Fruit fly (Drosophila melanogaster) whole organism, prepupa: Measurements from ENCODE around the gene Mur29B.

Source experiments
- Blimp-1 ChIP-seq: fragments of 200-800 bp; sonication (Bioruptor generic); optimal IDR thresholded peaks from 3 replicates; lab custom pipeline; 2017; ENCODE audit warnings: missing biosample characterization, missing genetic modification characterization, mild to moderate bottlenecking, moderate library complexity, missing genetic modification reagents
- CG10631 ChIP-seq: fragments of 200-800 bp; sonication (Bioruptor generic); optimal IDR thresholded peaks from 2 replicates; lab custom pipeline; 2016; ENCODE audit warnings: missing biosample characterization, missing genetic modification characterization
- CG10669 ChIP-seq: fragments of 200-800 bp; sonication (Bioruptor generic); optimal IDR thresholded peaks from 3 replicates; lab custom pipeline; 2018; ENCODE audit warnings: missing biosample characterization, mild to moderate bottlenecking, missing genetic modification characterization, moderate library complexity
- CG11294 ChIP-seq: fragments of 200-800 bp; sonication (Bioruptor generic); IDR thresholded peaks from 2 replicates; pipeline ENCODE4 v1.3.6; 2022; ENCODE audit warnings: missing biosample characterization, missing genetic modification characterization
- CG11762 ChIP-seq: fragments of 200-800 bp; sonication (Bioruptor generic); optimal IDR thresholded peaks from 3 replicates; lab custom pipeline; 2016; ENCODE audit warnings: missing biosample characterization, missing genetic modification characterization; ENCODE audit not compliant: insufficient read depth
- CG15336 ChIP-seq: fragments of 200-800 bp; sonication (Bioruptor generic); IDR thresholded peaks from 2 replicates; pipeline ENCODE4 v1.3.6; 2022; ENCODE audit warnings: missing biosample characterization, missing genetic modification characterization
- CG3032 ChIP-seq: fragments of 200-800 bp; optimal IDR thresholded peaks from 2 replicates; lab custom pipeline; 2019; ENCODE audit warnings: missing biosample characterization, mild to moderate bottlenecking, missing genetic modification characterization, moderate library complexity
- CG32006 ChIP-seq: fragments of 200-800 bp; sonication (Bioruptor generic); optimal IDR thresholded peaks from 3 replicates; lab custom pipeline; 2017; ENCODE audit warnings: missing biosample characterization, mild to moderate bottlenecking, missing genetic modification characterization
- CG3919 ChIP-seq: fragments of 200-800 bp; sonication (Bioruptor generic); optimal IDR thresholded peaks from 3 replicates; lab custom pipeline; 2016; ENCODE audit warnings: missing biosample characterization, missing genetic modification characterization
- CG6163 ChIP-seq: fragments of 200-800 bp; sonication (Bioruptor generic); IDR thresholded peaks from 3 replicates; pipeline ENCODE4 v1.3.6; 2022; ENCODE audit warnings: missing biosample characterization, missing genetic modification characterization
- CG6276 ChIP-seq: fragments of 200-800 bp; sonication (Bioruptor generic); optimal IDR thresholded peaks from 2 replicates; lab custom pipeline; 2017; ENCODE audit warnings: missing biosample characterization, mild to moderate bottlenecking, missing genetic modification characterization
- CG6808 ChIP-seq: fragments of 200-800 bp; sonication (Bioruptor generic); optimal IDR thresholded peaks from 3 replicates; lab custom pipeline; 2017; ENCODE audit warnings: missing biosample characterization, missing genetic modification characterization, mild to moderate bottlenecking, moderate library complexity, missing genetic modification reagents
- CG6854 ChIP-seq: fragments of 200-800 bp; sonication (Bioruptor generic); optimal IDR thresholded peaks from 2 replicates; lab custom pipeline; 2017; ENCODE audit warnings: missing biosample characterization, mild to moderate bottlenecking, missing genetic modification characterization
- CG7368 ChIP-seq: fragments of 200-800 bp; sonication (Bioruptor generic); optimal IDR thresholded peaks from 3 replicates; lab custom pipeline; 2016; ENCODE audit warnings: missing biosample characterization, missing genetic modification characterization
- CG8119 ChIP-seq: fragments of 200-800 bp; sonication (Bioruptor generic); IDR thresholded peaks from 3 replicates; pipeline ENCODE4 v1.3.6; 2022; ENCODE audit warnings: missing biosample characterization, missing genetic modification characterization
- CG8319 ChIP-seq: fragments of 200-800 bp; sonication (Bioruptor generic); optimal IDR thresholded peaks from 3 replicates; lab custom pipeline; 2016; ENCODE audit warnings: missing biosample characterization, missing genetic modification characterization
- CG8632 ChIP-seq: fragments of 200-800 bp; sonication (Bioruptor generic); optimal IDR thresholded peaks from 3 replicates; lab custom pipeline; 2016; ENCODE audit warnings: missing biosample characterization, missing genetic modification characterization
- CG9139 ChIP-seq: fragments of 200-800 bp; sonication (Bioruptor generic); optimal IDR thresholded peaks from 3 replicates; lab custom pipeline; 2017; ENCODE audit warnings: missing biosample characterization, mild to moderate bottlenecking, missing genetic modification characterization
- Eip75B ChIP-seq: fragments of 200-800 bp; sonication (Bioruptor generic); optimal IDR thresholded peaks from 3 replicates; lab custom pipeline; 2016; ENCODE audit warnings: missing biosample characterization, missing genetic modification characterization
- Eip78C ChIP-seq: fragments of 200-800 bp; sonication (Bioruptor generic); peaks from one replicate; lab custom pipeline; 2016; ENCODE audit warnings: missing biosample characterization, missing genetic modification characterization
- Eip93F ChIP-seq: fragments of 200-800 bp; sonication (Bioruptor generic); optimal IDR thresholded peaks from 2 replicates; lab custom pipeline; 2016; ENCODE audit warnings: missing biosample characterization, mild to moderate bottlenecking, missing genetic modification characterization
- Gug ChIP-seq: fragments of 200-800 bp; sonication (Bioruptor generic); IDR thresholded peaks from 2 replicates; pipeline ENCODE4 v1.3.6; 2022; ENCODE audit warnings: missing biosample characterization, missing genetic modification characterization
- Hr38 ChIP-seq: sonication (Bioruptor generic); optimal IDR thresholded peaks from 2 replicates; lab custom pipeline; 2016; ENCODE audit warnings: missing biosample characterization, missing genetic modification characterization
- Hr39 ChIP-seq: fragments of 200-800 bp; sonication (Bioruptor generic); optimal IDR thresholded peaks from 2 replicates; lab custom pipeline; 2016; ENCODE audit warnings: missing biosample characterization, missing genetic modification characterization
- Hr4 ChIP-seq: fragments of 200-800 bp; sonication (Bioruptor generic); optimal IDR thresholded peaks from 3 replicates; lab custom pipeline; 2016; ENCODE audit warnings: missing biosample characterization, missing genetic modification characterization
- Lpt ChIP-seq: fragments of 200-800 bp; sonication (Bioruptor generic); optimal IDR thresholded peaks from 3 replicates; lab custom pipeline; 2016; ENCODE audit warnings: missing biosample characterization, missing genetic modification characterization
- Sox102F ChIP-seq: fragments of 200-800 bp; sonication (Bioruptor generic); optimal IDR thresholded peaks from 2 replicates; lab custom pipeline; 2016; ENCODE audit warnings: missing biosample characterization, mild to moderate bottlenecking, missing genetic modification characterization
- Sox15 ChIP-seq: fragments of 200-800 bp; sonication (Bioruptor generic); optimal IDR thresholded peaks from 3 replicates; lab custom pipeline; 2016; ENCODE audit warnings: missing biosample characterization, missing genetic modification characterization
- achi ChIP-seq: fragments of 200-800 bp; sonication (Bioruptor generic); optimal IDR thresholded peaks from 3 replicates; lab custom pipeline; 2016; ENCODE audit warnings: missing biosample characterization, missing genetic modification characterization
- acj6 ChIP-seq: fragments of 200-800 bp; sonication (Bioruptor generic); optimal IDR thresholded peaks from 3 replicates; lab custom pipeline; 2016; ENCODE audit warnings: missing biosample characterization, missing genetic modification characterization
- cyc ChIP-seq: fragments of 200-800 bp; sonication (Bioruptor generic); optimal IDR thresholded peaks from 3 replicates; lab custom pipeline; 2016; ENCODE audit warnings: missing biosample characterization, missing genetic modification characterization
- dsx ChIP-seq: fragments of 200-800 bp; optimal IDR thresholded peaks from 3 replicates; lab custom pipeline; 2019; ENCODE audit warnings: missing biosample characterization, mild to moderate bottlenecking, missing genetic modification characterization, moderate library complexity; ENCODE audit not compliant: poor library complexity, severe bottlenecking
- eg ChIP-seq: fragments of 200-800 bp; sonication (Bioruptor generic); IDR thresholded peaks from 3 replicates; pipeline ENCODE4 v1.3.6; 2022; ENCODE audit warnings: missing biosample characterization, missing genetic modification characterization
- esn ChIP-seq: fragments of 200-800 bp; sonication (Bioruptor generic); optimal IDR thresholded peaks from 2 replicates; lab custom pipeline; 2016; ENCODE audit warnings: missing biosample characterization, mild to moderate bottlenecking, missing genetic modification characterization, moderate library complexity
- fd59A ChIP-seq: fragments of 200-800 bp; sonication (Bioruptor generic); optimal IDR thresholded peaks from 2 replicates; lab custom pipeline; 2017; ENCODE audit warnings: missing biosample characterization, mild to moderate bottlenecking, missing genetic modification characterization, missing genetic modification reagents
- fkh ChIP-seq: fragments of 200-800 bp; sonication (Bioruptor generic); optimal IDR thresholded peaks from 3 replicates; lab custom pipeline; 2017; ENCODE audit warnings: missing biosample characterization, mild to moderate bottlenecking, missing genetic modification characterization, moderate library complexity
- lz ChIP-seq: fragments of 200-800 bp; sonication (Bioruptor generic); optimal IDR thresholded peaks from 3 replicates; lab custom pipeline; 2016; ENCODE audit warnings: missing biosample characterization, missing genetic modification characterization
- salr ChIP-seq, 2 experiments: fragments of 200-800 bp; sonication (Bioruptor generic); optimal IDR thresholded peaks; 3 replicates each; lab custom pipeline; 2016 to 2018; ENCODE audit warnings: missing biosample characterization in 2 of 2, missing genetic modification characterization in 2 of 2, mild to moderate bottlenecking in 1 of 2
- svp ChIP-seq: fragments of 200-800 bp; sonication (Bioruptor generic); peaks from one replicate; lab custom pipeline; 2016; ENCODE audit warnings: missing biosample characterization, missing genetic modification characterization
- topi ChIP-seq: fragments of 200-800 bp; sonication (Bioruptor generic); optimal IDR thresholded peaks from 3 replicates; lab custom pipeline; 2016; ENCODE audit warnings: missing biosample characterization, missing genetic modification characterization
- vri ChIP-seq: fragments of 200-800 bp; sonication (Bioruptor generic); optimal IDR thresholded peaks from 3 replicates; lab custom pipeline; 2016; ENCODE audit warnings: missing biosample characterization, mild to moderate bottlenecking, missing genetic modification characterization

Gene Mur29B

DNA sequence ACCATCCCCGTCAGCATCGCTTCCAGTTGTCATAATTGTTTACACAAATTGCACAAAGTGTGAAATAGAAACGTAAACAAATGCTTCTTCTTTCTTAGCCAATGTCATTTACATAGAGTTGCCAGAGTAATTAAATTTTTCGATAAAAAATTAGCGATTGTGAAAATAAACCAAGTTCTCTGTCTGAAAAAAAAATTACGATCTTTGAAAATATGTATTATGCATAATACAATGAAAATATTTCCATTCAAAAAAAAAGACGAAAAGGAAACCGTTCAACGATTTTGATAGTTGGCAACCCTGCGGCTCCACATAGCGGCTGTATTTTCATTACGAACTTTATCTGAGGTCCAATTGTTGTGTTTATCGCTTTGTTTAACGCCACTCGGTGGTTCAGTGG, 40.9 kb upstream of the Mur29B start, which contains the start of the genes CG7810 and CG7806 (continued):
- TF ChIP-seq topi (GFP tag; lab: Kevin White, UChicago), result peak; percentile 89
- peak; percentile 96 for TF ChIP-seq CG6163 (GFP tag; lab: Robert Waterston, UW)
- TF ChIP-seq dsx (GFP tag; lab: Kevin White, UChicago), result peak; percentile 85
- no peak for TF ChIP-seq Hr4 (GFP tag; lab: Kevin White, UChicago)
- TF ChIP-seq fd59A (GFP tag; lab: Kevin White, UChicago), result peak; percentile 73
- TF ChIP-seq CG6808 (GFP tag; lab: Kevin White, UChicago), result no peak
- no peak for TF ChIP-seq Sox102F (GFP tag; lab: Kevin White, UChicago)
- TF ChIP-seq, all 60 proteins: peak for 34

DNA sequence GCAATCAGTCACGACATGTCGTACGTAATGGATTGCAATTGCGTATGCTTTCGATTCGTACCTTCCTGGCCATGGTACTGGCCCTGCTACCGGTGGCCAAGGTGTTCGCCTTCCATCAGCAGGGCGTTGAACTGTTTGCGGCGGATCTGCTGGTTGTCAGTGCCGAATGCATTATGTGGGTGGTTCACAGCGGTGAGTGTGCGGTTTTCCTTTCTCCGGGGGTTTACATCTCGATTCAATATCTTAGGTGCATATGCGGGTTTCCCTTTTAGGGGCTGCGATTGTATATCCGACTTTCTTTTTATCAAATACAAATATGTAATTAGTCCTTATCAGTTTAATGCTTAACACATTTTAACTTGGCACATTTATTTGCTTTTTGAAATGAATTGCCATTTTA, 40.2 kb upstream of the Mur29B start:
- no peak for TF ChIP-seq CG8632 (GFP tag; lab: Kevin White, UChicago)
- no peak for TF ChIP-seq achi (GFP tag; lab: Kevin White, UChicago)
- no peak for TF ChIP-seq lz (GFP tag; lab: Kevin White, UChicago)

DNA sequence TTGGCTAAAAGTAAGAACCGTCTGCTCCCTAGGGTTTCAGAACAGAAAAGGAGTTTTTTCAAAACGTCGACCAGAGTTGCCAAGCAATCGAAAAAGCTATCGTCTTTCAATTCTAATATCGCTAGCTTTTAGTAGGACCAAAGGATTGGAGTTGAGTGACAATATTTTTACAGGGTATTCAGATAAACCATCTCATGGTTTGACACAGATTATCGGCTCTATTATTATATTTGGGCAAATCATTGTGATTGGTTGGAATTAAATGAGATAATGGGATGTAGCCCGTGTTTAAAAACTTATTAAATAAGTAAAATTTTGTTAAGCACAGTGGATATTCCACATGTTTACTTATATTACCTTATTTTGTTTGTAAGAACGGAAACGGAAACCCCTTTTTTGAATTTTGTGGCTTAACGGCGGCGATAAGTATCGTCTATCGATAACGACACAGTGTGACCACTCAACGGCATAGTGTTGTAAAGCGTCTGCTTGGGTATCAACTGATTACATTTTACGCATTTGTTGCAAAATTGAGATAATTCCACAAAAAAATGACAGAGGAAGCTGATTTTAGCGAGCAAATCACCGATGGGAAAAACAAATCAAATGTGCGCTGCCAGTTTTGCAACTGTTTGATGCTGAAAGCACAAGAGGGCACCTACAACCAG, 32.0 kb upstream of the Mur29B start, which contains the start of the genes mtsh and strat:
Gene mtsh, minus strand, starts transcription at position 51 of the 668 bp plus-strand sequence.
Gene strat, plus strand, starts transcription at position 471 of the 668 bp plus-strand sequence.
- peak; percentile 6 for TF ChIP-seq CG9139 (GFP tag; lab: Kevin White, UChicago)
- TF ChIP-seq Eip78C (GFP tag; lab: Kevin White, UChicago), result peak; percentile 81
- no peak for TF ChIP-seq Sox15
- peak in 1 of 2 experiments; percentile 32 for TF ChIP-seq salr (GFP tag; optimal IDR thresholded peaks at IDR 0.05; lab: Kevin White, UChicago)
- peak; percentile 57 for TF ChIP-seq CG6854 (GFP tag; lab: Kevin White, UChicago)
- TF ChIP-seq CG11294, result no peak
- peak; percentile 64 for TF ChIP-seq esn (GFP tag; lab: Kevin White, UChicago)
- TF ChIP-seq CG11762, result peak; percentile 21
- TF ChIP-seq eg (GFP tag; lab: Robert Waterston, UW), result peak; percentile 53; the same call in 2 of the 3 replicates
- peak; percentile 85 for TF ChIP-seq dsx (GFP tag; lab: Kevin White, UChicago)
- peak; percentile 22 for TF ChIP-seq Blimp-1 (GFP tag; lab: Kevin White, UChicago)
- no peak for TF ChIP-seq svp (GFP tag; lab: Kevin White, UChicago)
- TF ChIP-seq CG3032 (tag; lab: Kevin White, UChicago), result peak; percentile 2
- peak; percentile 65 for TF ChIP-seq topi (GFP tag; lab: Kevin White, UChicago)
- TF ChIP-seq CG3919 (GFP tag; lab: Kevin White, UChicago), result peak; percentile 69
- peak; percentile 51 for TF ChIP-seq CG10669
- TF ChIP-seq CG7368, result no peak
- TF ChIP-seq CG8319 (GFP tag; lab: Kevin White, UChicago), result peak; percentile 30
- peak; percentile 3 for TF ChIP-seq CG10631 (GFP tag; lab: Kevin White, UChicago)
- TF ChIP-seq CG6808 (GFP tag; lab: Kevin White, UChicago), result no peak
- peak; percentile 32 for TF ChIP-seq achi (GFP tag; lab: Kevin White, UChicago)
- no peak for TF ChIP-seq vri
- TF ChIP-seq acj6 (GFP tag; lab: Kevin White, UChicago), result peak; percentile 40
- peak; percentile 58 for TF ChIP-seq cyc (GFP tag; lab: Kevin White, UChicago)
- TF ChIP-seq fkh, result peak; percentile 41
- peak; percentile 47 for TF ChIP-seq lz (GFP tag; lab: Kevin White, UChicago)
- TF ChIP-seq, all 60 proteins: peak for 20

DNA sequence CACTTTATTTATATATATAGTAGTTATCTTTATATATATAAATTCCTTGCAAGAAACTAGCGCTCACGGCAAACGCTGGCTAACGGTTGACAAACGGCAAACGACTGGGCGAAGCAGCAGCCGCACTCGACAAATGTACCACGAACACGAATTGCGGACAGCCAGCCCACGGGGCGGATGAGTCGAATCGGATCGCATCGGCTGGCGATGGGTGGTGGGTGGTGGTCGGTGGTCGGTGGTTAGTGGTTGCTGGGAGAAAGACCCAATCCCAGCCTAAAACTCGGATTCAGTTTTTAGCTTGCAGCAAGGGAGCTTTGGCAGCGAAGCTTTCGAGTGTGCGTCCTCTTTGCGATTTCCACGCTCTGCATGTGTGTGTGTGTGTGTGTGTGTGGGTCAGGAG, 26.8 kb upstream of the Mur29B start, which contains the start of gene CG7781:
Gene CG7781, minus strand, starts transcription at position 260 of the 400 bp plus-strand sequence.
- TF ChIP-seq Eip93F (GFP tag; lab: Kevin White, UChicago) (no peak), esn (GFP tag; lab: Kevin White, UChicago) (no peak), CG8119 (0 out of 3 replicates have a peak, but pooled peaks have one; percentile 13), dsx (GFP tag; lab: Kevin White, UChicago) (no peak), Hr38 (GFP tag; lab: Kevin White, UChicago) (no peak), Gug (GFP tag; lab: Robert Waterston, UW) (no peak), eg (GFP tag; lab: Robert Waterston, UW) (0 out of 3 replicates have a peak, but pooled peaks have one; percentile 13), CG6276 (no peak), vri (no peak), Hr39 (GFP tag; lab: Kevin White, UChicago) (no peak), CG10669 (no peak), CG15336 (GFP tag; lab: Robert Waterston, UW) (peak; percentile 37; the same call in 1 of the 2 replicates), CG32006 (GFP tag; lab: Kevin White, UChicago) (no peak), Eip75B (GFP tag; lab: Kevin White, UChicago) (no peak), Lpt (GFP tag; lab: Kevin White, UChicago) (no peak)
